Fruit fly (Drosophila melanogaster): Measurements from ENCODE around the gene shps.

shps gene

DNA sequence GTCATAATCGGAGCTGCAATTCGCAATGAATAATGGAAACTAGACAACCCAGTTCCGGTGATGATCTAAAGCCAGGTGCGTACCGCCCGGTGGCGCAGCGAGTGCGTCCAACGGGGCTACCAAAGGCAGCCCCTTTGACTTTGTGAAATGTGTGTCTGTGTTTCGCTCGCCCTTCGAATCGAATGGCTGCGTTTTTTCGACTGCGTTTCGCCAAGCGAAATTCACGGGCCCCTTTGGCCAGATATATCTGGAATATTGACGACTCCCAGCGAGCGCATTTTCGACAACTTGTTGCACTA, 39.7 kb downstream of the shps start:
- no peak for TF ChIP-seq Smox (GFP tag; optimal IDR thresholded peaks at IDR 0.05)
- TF ChIP-seq CG15336 (GFP tag; IDR thresholded peaks at IDR 0.05) = no peak
- TF ChIP-seq svp (GFP tag) = no peak
- TF ChIP-seq CG6276 (GFP tag; optimal IDR thresholded peaks at IDR 0.05) = no peak
- no peak for TF ChIP-seq Eip78C (GFP tag)
- TF ChIP-seq CG6792 (GFP tag; optimal IDR thresholded peaks at IDR 0.05) = no peak
- TF ChIP-seq CG4318 (GFP tag; optimal IDR thresholded peaks at IDR 0.05) = no peak
- no peak for TF ChIP-seq Hr4 (GFP tag; optimal IDR thresholded peaks at IDR 0.05)
- no peak for TF ChIP-seq CG16779 (tag; optimal IDR thresholded peaks at IDR 0.05)
- TF ChIP-seq CG11762 (GFP tag; optimal IDR thresholded peaks at IDR 0.05; ENCODE audit: insufficient read depth) = no peak
- TF ChIP-seq achi (GFP tag; optimal IDR thresholded peaks at IDR 0.05) = no peak
- TF ChIP-seq dac (GFP tag; optimal IDR thresholded peaks at IDR 0.05) = no peak

DNA sequence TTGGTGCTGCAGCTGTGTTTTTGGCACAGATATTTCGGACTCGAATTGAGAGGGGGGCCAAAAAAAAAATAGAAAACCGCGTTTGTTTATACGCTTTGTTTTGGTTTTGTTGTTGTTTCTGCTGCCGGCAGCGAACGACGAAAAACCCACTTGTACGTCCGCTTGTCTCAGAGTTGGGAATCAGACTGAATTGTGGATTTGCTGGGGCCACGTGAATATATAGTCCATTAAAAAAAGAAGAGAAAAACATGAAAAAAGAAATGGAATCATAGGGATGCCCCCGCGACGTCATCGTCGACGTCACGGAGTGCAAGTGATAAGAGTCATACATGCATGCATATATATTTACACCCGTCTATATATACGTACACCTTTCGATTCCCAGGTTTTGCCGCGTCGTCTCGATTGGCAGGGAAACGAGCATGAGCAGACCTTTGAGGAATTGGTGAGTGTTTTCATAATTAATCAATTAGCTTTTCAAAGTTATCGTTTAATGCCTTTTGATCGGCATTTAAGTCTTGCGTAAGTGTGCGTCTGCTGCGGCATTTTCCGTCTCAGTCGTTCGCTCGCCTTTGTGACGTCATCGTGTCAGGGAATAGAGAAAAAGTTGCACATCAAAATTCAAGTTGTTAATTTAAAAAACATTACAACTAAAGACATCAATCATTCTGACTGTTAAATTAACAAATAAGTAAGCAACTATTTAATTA, 40.4 kb downstream of the shps start:
- TF ChIP-seq Smox (GFP tag; optimal IDR thresholded peaks at IDR 0.05) (no peak), CG11294 (GFP tag; IDR thresholded peaks at IDR 0.05) (no peak), eg (GFP tag; IDR thresholded peaks at IDR 0.05) (0 out of 3 replicates have a peak, but pooled peaks have one; percentile 34), CG6163 (GFP tag; IDR thresholded peaks at IDR 0.05) (peak; percentile 31; the same call in 1 of the 3 replicates), Blimp-1 (GFP tag; optimal IDR thresholded peaks at IDR 0.05) (no peak), lz (GFP tag; optimal IDR thresholded peaks at IDR 0.05) (no peak), dsx (GFP tag; optimal IDR thresholded peaks at IDR 0.05; ENCODE audit: poor library complexity, severe bottlenecking) (no peak), CG4318 (GFP tag; optimal IDR thresholded peaks at IDR 0.05) (no peak), Hr4 (GFP tag; optimal IDR thresholded peaks at IDR 0.05) (no peak), vri (GFP tag; optimal IDR thresholded peaks at IDR 0.05) (peak; percentile 87), CG8632 (GFP tag; optimal IDR thresholded peaks at IDR 0.05) (no peak), CG32006 (GFP tag; optimal IDR thresholded peaks at IDR 0.05) (no peak), CG6808 (GFP tag; optimal IDR thresholded peaks at IDR 0.05) (no peak), salr (GFP tag; optimal IDR thresholded peaks at IDR 0.05) (no peak), CG6854 (GFP tag; optimal IDR thresholded peaks at IDR 0.05) (peak; percentile 7), Gug (GFP tag; IDR thresholded peaks at IDR 0.05) (no peak)

DNA sequence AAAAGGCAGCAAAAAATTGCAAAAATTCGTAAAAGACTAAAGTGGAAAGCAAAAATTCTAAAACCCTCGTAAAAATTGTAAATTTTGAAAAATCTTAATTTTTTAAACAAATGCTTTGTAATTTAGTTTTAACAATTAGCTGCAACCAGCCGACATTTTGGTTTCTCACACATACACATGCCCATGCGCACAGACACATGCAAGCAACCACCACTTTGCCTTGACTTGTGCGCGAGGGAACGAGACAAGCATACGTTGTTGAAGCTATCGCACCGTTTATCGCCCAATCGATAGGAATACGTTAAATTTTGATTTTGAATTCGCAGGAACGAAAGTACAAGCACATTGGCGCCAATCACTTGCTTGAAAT, 41.0 kb downstream of the shps start:
- TF ChIP-seq CG15336 (GFP tag; IDR thresholded peaks at IDR 0.05) = 0 out of 2 replicates have a peak, but pooled peaks have one; percentile 30
- TF ChIP-seq CG6163 (GFP tag; IDR thresholded peaks at IDR 0.05) = 0 out of 3 replicates have a peak, but pooled peaks have one; percentile 17
- TF ChIP-seq cyc (GFP tag; optimal IDR thresholded peaks at IDR 0.05) = no peak
- no peak for TF ChIP-seq CG10631 (GFP tag; optimal IDR thresholded peaks at IDR 0.05)
- TF ChIP-seq Gug (GFP tag; IDR thresholded peaks at IDR 0.05) = no peak

Measured in whole organism, prepupa.